Worm (Caenorhabditis elegans): ENCODE measurements around the gene him-17.

DNA sequence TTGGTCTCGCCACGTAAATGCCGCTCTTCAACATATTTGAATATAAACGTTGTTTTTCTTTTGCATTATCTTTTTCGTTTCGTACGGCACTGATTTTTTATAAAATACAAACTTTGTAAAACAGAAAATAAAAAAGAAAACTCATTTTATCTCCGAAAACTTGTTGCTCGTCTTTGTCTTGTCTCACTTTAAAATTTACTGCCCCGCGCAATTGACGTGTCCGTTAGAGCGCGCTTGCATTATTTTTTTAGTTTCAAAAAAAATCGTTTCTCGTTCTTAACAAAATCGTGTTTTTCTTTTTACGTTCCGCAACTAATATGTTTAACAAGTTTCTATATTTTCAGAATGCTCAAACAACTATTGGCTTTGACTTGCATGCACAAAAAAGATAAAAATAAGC lies 23.9 kb upstream of the him-17 start, which contains the start of gene noca-1:
- TF ChIP-seq ztf-28 (GFP tag; IDR thresholded peaks at IDR 0.05) (no peak), ets-4 (GFP tag; optimal IDR thresholded peaks at IDR 0.05) (no peak), madf-3 (GFP tag; IDR thresholded peaks at IDR 0.05) (no peak), die-1 (tag; optimal IDR thresholded peaks at IDR 0.05) (no peak), lin-54 (GFP tag; optimal IDR thresholded peaks at IDR 0.05) (no peak), hrde-1 (tag; optimal IDR thresholded peaks at IDR 0.05; ENCODE audit: borderline replicate concordance) (no peak), F23B12.7 (tag; optimal IDR thresholded peaks at IDR 0.05; ENCODE audit: insufficient read depth) (no peak), lin-35 (GFP tag; optimal IDR thresholded peaks at IDR 0.05) (no peak), nfyb-1 (GFP tag; IDR thresholded peaks at IDR 0.05) (no peak), madf-6 (GFP tag; IDR thresholded peaks at IDR 0.05) (no peak), him-1 (tag; optimal IDR thresholded peaks at IDR 0.05) (no peak), unc-130 (GFP tag; optimal IDR thresholded peaks at IDR 0.05) (no peak)
